Fruit fly (Drosophila melanogaster) whole organism, prepupa: ENCODE measurements around the gene mldr.

Source experiments
- Blimp-1 ChIP-seq: fragments of 200-800 bp; sonication (Bioruptor generic); optimal IDR thresholded peaks from 3 replicates; lab custom pipeline; 2017; ENCODE audit warnings: missing biosample characterization, missing genetic modification characterization, mild to moderate bottlenecking, moderate library complexity, missing genetic modification reagents
- CG10631 ChIP-seq: fragments of 200-800 bp; sonication (Bioruptor generic); optimal IDR thresholded peaks from 2 replicates; lab custom pipeline; 2016; ENCODE audit warnings: missing biosample characterization, missing genetic modification characterization
- CG10669 ChIP-seq: fragments of 200-800 bp; sonication (Bioruptor generic); optimal IDR thresholded peaks from 3 replicates; lab custom pipeline; 2018; ENCODE audit warnings: missing biosample characterization, mild to moderate bottlenecking, missing genetic modification characterization, moderate library complexity
- CG11294 ChIP-seq: fragments of 200-800 bp; sonication (Bioruptor generic); IDR thresholded peaks from 2 replicates; pipeline ENCODE4 v1.3.6; 2022; ENCODE audit warnings: missing biosample characterization, missing genetic modification characterization
- CG11762 ChIP-seq: fragments of 200-800 bp; sonication (Bioruptor generic); optimal IDR thresholded peaks from 3 replicates; lab custom pipeline; 2016; ENCODE audit warnings: missing biosample characterization, missing genetic modification characterization; ENCODE audit not compliant: insufficient read depth
- CG11902 ChIP-seq: fragments of 200-800 bp; sonication (Bioruptor generic); optimal IDR thresholded peaks from 3 replicates; lab custom pipeline; 2016; ENCODE audit warnings: missing biosample characterization, missing genetic modification characterization
- CG15336 ChIP-seq: fragments of 200-800 bp; sonication (Bioruptor generic); IDR thresholded peaks from 2 replicates; pipeline ENCODE4 v1.3.6; 2022; ENCODE audit warnings: missing biosample characterization, missing genetic modification characterization
- CG1621 ChIP-seq: fragments of 200-800 bp; sonication (Bioruptor generic); optimal IDR thresholded peaks from 3 replicates; lab custom pipeline; 2018; ENCODE audit warnings: missing biosample characterization, mild to moderate bottlenecking, missing genetic modification characterization
- CG16779 ChIP-seq: fragments of 200-800 bp; sonication (Bioruptor generic); optimal IDR thresholded peaks from 3 replicates; lab custom pipeline; 2017; ENCODE audit warnings: missing biosample characterization, mild to moderate bottlenecking, missing genetic modification characterization
- CG31627 ChIP-seq: fragments of 200-800 bp; sonication (Bioruptor generic); optimal IDR thresholded peaks from 3 replicates; lab custom pipeline; 2016; ENCODE audit warnings: missing biosample characterization, missing genetic modification characterization
- CG32006 ChIP-seq: fragments of 200-800 bp; sonication (Bioruptor generic); optimal IDR thresholded peaks from 3 replicates; lab custom pipeline; 2017; ENCODE audit warnings: missing biosample characterization, mild to moderate bottlenecking, missing genetic modification characterization
- CG34406 ChIP-seq: fragments of 200-800 bp; sonication (Bioruptor generic); optimal IDR thresholded peaks from 3 replicates; lab custom pipeline; 2016; ENCODE audit warnings: missing biosample characterization, missing genetic modification characterization
- CG3919 ChIP-seq: fragments of 200-800 bp; sonication (Bioruptor generic); optimal IDR thresholded peaks from 3 replicates; lab custom pipeline; 2016; ENCODE audit warnings: missing biosample characterization, missing genetic modification characterization
- CG4318 ChIP-seq: fragments of 200-800 bp; sonication (Bioruptor generic); optimal IDR thresholded peaks from 3 replicates; lab custom pipeline; 2017; ENCODE audit warnings: missing biosample characterization, mild to moderate bottlenecking, missing genetic modification characterization
- CG6163 ChIP-seq: fragments of 200-800 bp; sonication (Bioruptor generic); IDR thresholded peaks from 3 replicates; pipeline ENCODE4 v1.3.6; 2022; ENCODE audit warnings: missing biosample characterization, missing genetic modification characterization
- CG6276 ChIP-seq: fragments of 200-800 bp; sonication (Bioruptor generic); optimal IDR thresholded peaks from 2 replicates; lab custom pipeline; 2017; ENCODE audit warnings: missing biosample characterization, mild to moderate bottlenecking, missing genetic modification characterization
- CG6792 ChIP-seq: fragments of 200-800 bp; sonication (Bioruptor generic); optimal IDR thresholded peaks from 3 replicates; lab custom pipeline; 2016; ENCODE audit warnings: missing biosample characterization, missing genetic modification characterization
- CG6808 ChIP-seq: fragments of 200-800 bp; sonication (Bioruptor generic); optimal IDR thresholded peaks from 3 replicates; lab custom pipeline; 2017; ENCODE audit warnings: missing biosample characterization, missing genetic modification characterization, mild to moderate bottlenecking, moderate library complexity, missing genetic modification reagents
- CG7368 ChIP-seq: fragments of 200-800 bp; sonication (Bioruptor generic); optimal IDR thresholded peaks from 3 replicates; lab custom pipeline; 2016; ENCODE audit warnings: missing biosample characterization, missing genetic modification characterization
- CG8119 ChIP-seq: fragments of 200-800 bp; sonication (Bioruptor generic); IDR thresholded peaks from 3 replicates; pipeline ENCODE4 v1.3.6; 2022; ENCODE audit warnings: missing biosample characterization, missing genetic modification characterization
- CG8319 ChIP-seq: fragments of 200-800 bp; sonication (Bioruptor generic); optimal IDR thresholded peaks from 3 replicates; lab custom pipeline; 2016; ENCODE audit warnings: missing biosample characterization, missing genetic modification characterization
- CG8632 ChIP-seq: fragments of 200-800 bp; sonication (Bioruptor generic); optimal IDR thresholded peaks from 3 replicates; lab custom pipeline; 2016; ENCODE audit warnings: missing biosample characterization, missing genetic modification characterization
- CG9139 ChIP-seq: fragments of 200-800 bp; sonication (Bioruptor generic); optimal IDR thresholded peaks from 3 replicates; lab custom pipeline; 2017; ENCODE audit warnings: missing biosample characterization, mild to moderate bottlenecking, missing genetic modification characterization
- Eip75B ChIP-seq: fragments of 200-800 bp; sonication (Bioruptor generic); optimal IDR thresholded peaks from 3 replicates; lab custom pipeline; 2016; ENCODE audit warnings: missing biosample characterization, missing genetic modification characterization
- Eip78C ChIP-seq: fragments of 200-800 bp; sonication (Bioruptor generic); peaks from one replicate; lab custom pipeline; 2016; ENCODE audit warnings: missing biosample characterization, missing genetic modification characterization
- Eip93F ChIP-seq: fragments of 200-800 bp; sonication (Bioruptor generic); optimal IDR thresholded peaks from 2 replicates; lab custom pipeline; 2016; ENCODE audit warnings: missing biosample characterization, mild to moderate bottlenecking, missing genetic modification characterization
- Ets21C ChIP-seq: fragments of 200-800 bp; sonication (Bioruptor generic); optimal IDR thresholded peaks from 3 replicates; lab custom pipeline; 2016; ENCODE audit warnings: missing biosample characterization, missing genetic modification characterization
- Ets96B ChIP-seq: fragments of 200-800 bp; optimal IDR thresholded peaks from 2 replicates; lab custom pipeline; 2019; ENCODE audit warnings: missing biosample characterization, mild to moderate bottlenecking, missing genetic modification characterization, moderate library complexity
- Gug ChIP-seq: fragments of 200-800 bp; sonication (Bioruptor generic); IDR thresholded peaks from 2 replicates; pipeline ENCODE4 v1.3.6; 2022; ENCODE audit warnings: missing biosample characterization, missing genetic modification characterization
- Hr38 ChIP-seq: sonication (Bioruptor generic); optimal IDR thresholded peaks from 2 replicates; lab custom pipeline; 2016; ENCODE audit warnings: missing biosample characterization, missing genetic modification characterization
- Hr39 ChIP-seq: fragments of 200-800 bp; sonication (Bioruptor generic); optimal IDR thresholded peaks from 2 replicates; lab custom pipeline; 2016; ENCODE audit warnings: missing biosample characterization, missing genetic modification characterization
- Hr4 ChIP-seq: fragments of 200-800 bp; sonication (Bioruptor generic); optimal IDR thresholded peaks from 3 replicates; lab custom pipeline; 2016; ENCODE audit warnings: missing biosample characterization, missing genetic modification characterization
- Lpt ChIP-seq: fragments of 200-800 bp; sonication (Bioruptor generic); optimal IDR thresholded peaks from 3 replicates; lab custom pipeline; 2016; ENCODE audit warnings: missing biosample characterization, missing genetic modification characterization
- Met ChIP-seq: fragments of 200-800 bp; sonication (Bioruptor generic); optimal IDR thresholded peaks from 3 replicates; lab custom pipeline; 2016; ENCODE audit warnings: missing biosample characterization, missing genetic modification characterization
- OdsH ChIP-seq: fragments of 200-800 bp; sonication (Bioruptor generic); optimal IDR thresholded peaks from 3 replicates; lab custom pipeline; 2016; ENCODE audit warnings: missing biosample characterization, missing genetic modification characterization
- Sox102F ChIP-seq: fragments of 200-800 bp; sonication (Bioruptor generic); optimal IDR thresholded peaks from 2 replicates; lab custom pipeline; 2016; ENCODE audit warnings: missing biosample characterization, mild to moderate bottlenecking, missing genetic modification characterization
- Sox14 ChIP-seq: fragments of 200-800 bp; sonication (Bioruptor generic); optimal IDR thresholded peaks from 3 replicates; lab custom pipeline; 2016; ENCODE audit warnings: missing biosample characterization, missing genetic modification characterization
- Sox15 ChIP-seq: fragments of 200-800 bp; sonication (Bioruptor generic); optimal IDR thresholded peaks from 3 replicates; lab custom pipeline; 2016; ENCODE audit warnings: missing biosample characterization, missing genetic modification characterization
- achi ChIP-seq: fragments of 200-800 bp; sonication (Bioruptor generic); optimal IDR thresholded peaks from 3 replicates; lab custom pipeline; 2016; ENCODE audit warnings: missing biosample characterization, missing genetic modification characterization
- acj6 ChIP-seq: fragments of 200-800 bp; sonication (Bioruptor generic); optimal IDR thresholded peaks from 3 replicates; lab custom pipeline; 2016; ENCODE audit warnings: missing biosample characterization, missing genetic modification characterization
- dac ChIP-seq: fragments of 200-800 bp; sonication (Bioruptor generic); optimal IDR thresholded peaks from 2 replicates; lab custom pipeline; 2017; ENCODE audit warnings: missing biosample characterization, mild to moderate bottlenecking, missing genetic modification characterization
- dsx ChIP-seq: fragments of 200-800 bp; optimal IDR thresholded peaks from 3 replicates; lab custom pipeline; 2019; ENCODE audit warnings: missing biosample characterization, mild to moderate bottlenecking, missing genetic modification characterization, moderate library complexity; ENCODE audit not compliant: poor library complexity, severe bottlenecking
- eg ChIP-seq: fragments of 200-800 bp; sonication (Bioruptor generic); IDR thresholded peaks from 3 replicates; pipeline ENCODE4 v1.3.6; 2022; ENCODE audit warnings: missing biosample characterization, missing genetic modification characterization
- fd59A ChIP-seq: fragments of 200-800 bp; sonication (Bioruptor generic); optimal IDR thresholded peaks from 2 replicates; lab custom pipeline; 2017; ENCODE audit warnings: missing biosample characterization, mild to moderate bottlenecking, missing genetic modification characterization, missing genetic modification reagents
- fd85E ChIP-seq: fragments of 200-800 bp; sonication (Bioruptor generic); optimal IDR thresholded peaks from 3 replicates; lab custom pipeline; 2016; ENCODE audit warnings: missing biosample characterization, missing genetic modification characterization
- fkh ChIP-seq: fragments of 200-800 bp; sonication (Bioruptor generic); optimal IDR thresholded peaks from 3 replicates; lab custom pipeline; 2017; ENCODE audit warnings: missing biosample characterization, mild to moderate bottlenecking, missing genetic modification characterization, moderate library complexity
- lz ChIP-seq: fragments of 200-800 bp; sonication (Bioruptor generic); optimal IDR thresholded peaks from 3 replicates; lab custom pipeline; 2016; ENCODE audit warnings: missing biosample characterization, missing genetic modification characterization
- net ChIP-seq: fragments of 200-800 bp; sonication (Bioruptor generic); optimal IDR thresholded peaks from 3 replicates; lab custom pipeline; 2016; ENCODE audit warnings: missing biosample characterization, missing genetic modification characterization
- pdm3 ChIP-seq: fragments of 200-800 bp; sonication (Bioruptor generic); optimal IDR thresholded peaks from 3 replicates; lab custom pipeline; 2016; ENCODE audit warnings: missing biosample characterization, missing genetic modification characterization
- spab ChIP-seq: fragments of 200-800 bp; sonication (Bioruptor generic); optimal IDR thresholded peaks from 2 replicates; lab custom pipeline; 2017; ENCODE audit warnings: missing biosample characterization, mild to moderate bottlenecking, missing genetic modification characterization, missing genetic modification reagents
- ss ChIP-seq, 2 experiments: fragments of 200-800 bp; sonication (Bioruptor generic); optimal IDR thresholded peaks; 2 replicates in 1 of 2; 3 replicates in 1 of 2; lab custom pipeline; 2017 to 2018; ENCODE audit warnings: mild to moderate bottlenecking in 2 of 2, missing biosample characterization in 2 of 2, missing genetic modification characterization in 2 of 2, moderate library complexity in 1 of 2
- svp ChIP-seq: fragments of 200-800 bp; sonication (Bioruptor generic); peaks from one replicate; lab custom pipeline; 2016; ENCODE audit warnings: missing biosample characterization, missing genetic modification characterization
- vri ChIP-seq: fragments of 200-800 bp; sonication (Bioruptor generic); optimal IDR thresholded peaks from 3 replicates; lab custom pipeline; 2016; ENCODE audit warnings: missing biosample characterization, mild to moderate bottlenecking, missing genetic modification characterization

Gene mldr

DNA sequence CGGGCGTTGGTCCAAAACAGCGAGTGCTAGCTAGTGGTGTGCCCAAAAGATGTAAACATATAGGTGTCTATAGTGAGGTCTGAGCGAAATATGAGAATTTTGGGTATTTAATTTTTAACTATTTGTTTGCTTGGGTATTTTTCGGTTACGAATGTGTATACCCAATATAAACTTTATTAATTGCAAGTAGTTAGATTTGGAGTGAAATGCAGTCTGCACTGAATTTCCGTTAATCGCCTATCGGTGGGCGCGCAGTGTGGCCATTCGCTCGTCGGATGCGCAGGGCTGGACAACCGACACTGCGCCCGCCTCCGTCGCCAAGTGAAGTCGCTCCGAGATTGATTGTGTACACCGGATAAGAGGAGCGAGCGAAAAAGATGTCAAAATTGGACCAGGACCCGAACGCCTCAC lies 4.0 kb downstream of the mldr start, which contains the start of the genes CG15891 and CG3815:
Gene CG15891, minus strand, starts transcription at position 217 of the 411 bp plus-strand sequence.
Gene CG3815, plus strand, starts transcription at position 261 of the 411 bp plus-strand sequence.
- TF ChIP-seq CG10631, result no peak
- no peak for TF ChIP-seq Hr38
- TF ChIP-seq CG32006, result no peak
- no peak for TF ChIP-seq CG6276 (GFP tag; lab: Kevin White, UChicago)
- TF ChIP-seq spab, result no peak
- no peak for TF ChIP-seq pdm3
- TF ChIP-seq Sox102F, result no peak
- peak; percentile 66 for TF ChIP-seq CG1621 (tag; lab: Kevin White, UChicago)
- TF ChIP-seq CG8119, result 0 out of 3 replicates have a peak, but pooled peaks have one; percentile 33
- peak; percentile 53 for TF ChIP-seq lz (GFP tag; lab: Kevin White, UChicago)
- TF ChIP-seq Eip78C (GFP tag; lab: Kevin White, UChicago), result no peak
- no peak for TF ChIP-seq Blimp-1 (GFP tag; lab: Kevin White, UChicago)
- TF ChIP-seq CG6792, result peak; percentile 17
- no peak for TF ChIP-seq fkh (GFP tag; lab: Kevin White, UChicago)
- peak; percentile 59 for TF ChIP-seq CG31627 (GFP tag; lab: Kevin White, UChicago)
- no peak for TF ChIP-seq Eip93F (GFP tag; lab: Kevin White, UChicago)
- no peak for TF ChIP-seq dac (GFP tag; lab: Kevin White, UChicago)
- no peak for TF ChIP-seq Gug
- no peak for TF ChIP-seq CG3919 (GFP tag; lab: Kevin White, UChicago)
- TF ChIP-seq acj6 (GFP tag; lab: Kevin White, UChicago), result no peak
- peak; percentile 39 for TF ChIP-seq Sox15 (GFP tag; lab: Kevin White, UChicago)
- TF ChIP-seq Hr4 (GFP tag; lab: Kevin White, UChicago), result no peak
- TF ChIP-seq Ets96B (tag; lab: Kevin White, UChicago), result peak; percentile 35
- no peak for TF ChIP-seq dsx (GFP tag; lab: Kevin White, UChicago)
- no peak for TF ChIP-seq svp (GFP tag; lab: Kevin White, UChicago)
- TF ChIP-seq Met (GFP tag; lab: Kevin White, UChicago), result no peak
- TF ChIP-seq vri (GFP tag; lab: Kevin White, UChicago), result no peak
- no peak for TF ChIP-seq Eip75B (GFP tag; lab: Kevin White, UChicago)
- no peak for TF ChIP-seq OdsH (GFP tag; lab: Kevin White, UChicago)
- TF ChIP-seq CG6808 (GFP tag; lab: Kevin White, UChicago), result no peak
- TF ChIP-seq CG11294 (GFP tag; lab: Robert Waterston, UW), result peak; percentile 14; the same call in 1 of the 2 replicates
- no peak for TF ChIP-seq net (GFP tag; lab: Kevin White, UChicago)
- no peak for TF ChIP-seq CG11902 (GFP tag; lab: Kevin White, UChicago)
- TF ChIP-seq eg (GFP tag; lab: Robert Waterston, UW), result peak; percentile 58; the same call in 1 of the 3 replicates
- peak; percentile 56 for TF ChIP-seq Hr39 (GFP tag; lab: Kevin White, UChicago)
- TF ChIP-seq Sox14, result peak; percentile 70
- no peak for TF ChIP-seq CG10669 (GFP tag; lab: Kevin White, UChicago)
- TF ChIP-seq CG8319 (GFP tag; lab: Kevin White, UChicago), result no peak
- peak; percentile 27; the same call in 1 of the 2 replicates for TF ChIP-seq CG15336 (GFP tag; lab: Robert Waterston, UW)
- TF ChIP-seq CG6163, result 0 out of 3 replicates have a peak, but pooled peaks have one; percentile 52
- no peak for TF ChIP-seq ss (GFP tag; optimal IDR thresholded peaks at IDR 0.05; lab: Kevin White, UChicago)
- TF ChIP-seq CG16779 (tag; lab: Kevin White, UChicago), result no peak
- no peak for TF ChIP-seq Ets21C (GFP tag; lab: Kevin White, UChicago)
- no peak for TF ChIP-seq CG9139
- TF ChIP-seq CG11762, result no peak
- no peak for TF ChIP-seq CG4318 (GFP tag; lab: Kevin White, UChicago)
- TF ChIP-seq CG34406, result no peak
- no peak for TF ChIP-seq CG8632 (GFP tag; lab: Kevin White, UChicago)
- TF ChIP-seq fd59A, result no peak
- no peak for TF ChIP-seq Lpt (GFP tag; lab: Kevin White, UChicago)
- no peak for TF ChIP-seq achi
- TF ChIP-seq CG7368 (GFP tag; lab: Kevin White, UChicago), result no peak
- TF ChIP-seq fd85E, result no peak
